Worm (Caenorhabditis elegans) whole organism, midembryonic: ENCODE data around the gene lpr-6.

Source experiments
- T22C8.4 ChIP-seq: fragments of 200-800 bp; sonication (Bioruptor generic); IDR thresholded peaks from 2 replicates; pipeline ENCODE4 v1.3.6; 2022; ENCODE audit warnings: missing genetic modification characterization, missing compliant biosample characterization
- cog-1 ChIP-seq: sonication (generic microtip); optimal IDR thresholded peaks from 2 replicates; lab custom pipeline; 2016; ENCODE audit warnings: missing genetic modification characterization, missing compliant biosample characterization
- flt-1 ChIP-seq: fragments of 200-800 bp; sonication (Bioruptor generic); IDR thresholded peaks from 2 replicates; pipeline ENCODE4 v1.3.6; 2022; ENCODE audit warnings: missing genetic modification characterization, missing compliant biosample characterization
- klf-2 ChIP-seq: fragments of 200-800 bp; sonication (Bioruptor generic); conservative IDR thresholded peaks from 2 replicates; pipeline ENCODE4 v1.3.6; 2022; ENCODE audit warnings: missing genetic modification reagents, missing genetic modification characterization, missing compliant biosample characterization
- med-1 ChIP-seq: sonication (generic microtip); optimal IDR thresholded peaks from 2 replicates; lab custom pipeline; 2017; ENCODE audit warnings: missing genetic modification characterization, mild to moderate bottlenecking, missing compliant biosample characterization, antibody characterized with exemption, missing genetic modification reagents; ENCODE audit not compliant: insufficient read depth
- ref-1 ChIP-seq: fragments of 200-800 bp; sonication (Bioruptor generic); conservative IDR thresholded peaks from 2 replicates; pipeline ENCODE4 v1.3.6; 2022; ENCODE audit warnings: missing genetic modification reagents, missing genetic modification characterization, missing compliant biosample characterization
- tab-1 ChIP-seq: fragments of 200-800 bp; sonication (Bioruptor generic); IDR thresholded peaks from 2 replicates; pipeline ENCODE4 v1.3.6; 2022; ENCODE audit warnings: missing genetic modification characterization, missing compliant biosample characterization
- ztf-23 ChIP-seq: fragments of 200-800 bp; sonication (Bioruptor generic); IDR thresholded peaks from 2 replicates; pipeline ENCODE4 v1.3.6; 2022; ENCODE audit warnings: missing genetic modification reagents, missing genetic modification characterization, missing compliant biosample characterization
- ztf-29 ChIP-seq: fragments of 200-800 bp; sonication (Bioruptor generic); IDR thresholded peaks from 2 replicates; pipeline ENCODE4 v1.3.6; 2022; ENCODE audit warnings: missing genetic modification reagents, missing genetic modification characterization, missing compliant biosample characterization

lpr-6 gene

DNA sequence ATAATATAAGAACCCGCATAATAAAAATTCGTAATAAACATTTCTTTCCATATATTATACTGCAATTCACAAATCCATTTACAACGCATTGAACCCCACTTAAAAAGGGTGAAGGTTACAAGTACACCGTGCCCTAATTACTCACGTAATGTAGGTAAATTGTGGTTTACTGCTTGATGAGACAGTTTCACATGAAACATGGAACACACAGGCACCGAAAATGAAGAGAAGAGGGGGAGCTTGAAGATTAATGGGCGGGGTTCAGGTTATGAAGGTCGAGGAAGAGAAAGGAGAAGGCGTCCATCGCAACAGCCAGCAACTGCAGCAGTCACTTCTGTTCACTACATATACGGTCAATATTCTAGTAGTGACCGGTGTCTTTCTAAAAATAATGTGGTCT is at the start of gene lpr-6:
Gene lpr-6, plus strand, starts transcription at position 251 of the 400 bp plus-strand sequence.
- TF ChIP-seq ref-1 (no peak), med-1 (GFP tag; lab: Kevin White, UChicago) (no peak), cog-1 (tag; lab: Kevin White, UChicago) (no peak), klf-2 (GFP tag; lab: Robert Waterston, UW) (no peak), ztf-23 (no peak), ztf-29 (GFP tag; lab: Robert Waterston, UW) (no peak), T22C8.4 (no peak), flt-1 (no peak), tab-1 (GFP tag; lab: Robert Waterston, UW) (no peak)

DNA sequence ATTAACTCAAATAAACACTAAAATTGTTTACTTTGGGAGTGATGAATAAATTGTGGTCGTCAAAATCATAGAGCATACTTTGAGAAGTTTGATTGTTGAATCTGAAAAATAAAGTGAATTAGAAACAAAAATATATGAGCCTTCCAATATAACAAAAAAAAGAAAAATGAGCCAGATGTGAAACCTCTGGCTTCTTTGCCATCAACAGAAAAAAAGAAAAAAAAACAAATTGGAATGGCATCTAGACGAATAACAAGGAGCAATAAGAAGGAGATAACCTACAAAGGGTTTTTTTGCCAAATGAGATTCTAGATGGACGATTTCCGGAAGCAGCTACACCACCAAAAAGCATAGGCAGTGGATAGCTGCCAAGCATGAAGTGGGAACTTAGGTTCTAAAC is 49.2 kb upstream of the lpr-6 start, which contains the start of gene F58A3.4:
Gene F58A3.4, minus strand, starts transcription at position 101 of the 400 bp plus-strand sequence.
- TF ChIP-seq T22C8.4: no peak
- no peak for TF ChIP-seq cog-1 (tag; lab: Kevin White, UChicago)
- TF ChIP-seq ztf-29 (GFP tag; lab: Robert Waterston, UW): no peak
- no peak for TF ChIP-seq ref-1
- no peak for TF ChIP-seq ztf-23
- no peak for TF ChIP-seq flt-1
- TF ChIP-seq klf-2 (GFP tag; lab: Robert Waterston, UW): no peak
- TF ChIP-seq tab-1 (GFP tag; lab: Robert Waterston, UW): no peak
- no peak for TF ChIP-seq med-1 (GFP tag; lab: Kevin White, UChicago)

DNA sequence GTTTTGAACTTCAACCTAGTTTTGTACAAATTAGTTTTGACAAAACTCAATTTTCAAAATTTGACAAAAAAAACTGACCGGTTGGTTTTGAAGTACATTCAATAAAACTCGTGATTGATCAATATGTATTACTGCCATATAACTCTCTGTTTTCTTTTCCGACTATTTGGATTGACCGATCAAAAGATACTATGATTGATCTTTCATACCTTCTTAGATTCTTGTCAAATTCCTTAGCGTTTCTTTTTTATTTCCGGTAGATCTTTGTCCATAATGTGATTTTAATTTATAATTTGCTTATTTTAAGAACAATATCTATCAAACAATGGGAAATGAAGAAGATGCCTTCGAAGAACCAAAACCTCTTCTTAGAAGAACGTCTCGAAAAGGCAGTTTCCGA is 47.5 kb upstream of the lpr-6 start, which contains the start of gene F58A3.3:
Gene F58A3.3, plus strand, starts transcription at position 301 of the 400 bp plus-strand sequence.
- TF ChIP-seq med-1 (GFP tag; lab: Kevin White, UChicago) (no peak), flt-1 (no peak), cog-1 (tag; lab: Kevin White, UChicago) (no peak), tab-1 (GFP tag; lab: Robert Waterston, UW) (no peak), T22C8.4 (no peak), ztf-29 (GFP tag; lab: Robert Waterston, UW) (no peak), ztf-23 (no peak), ref-1 (no peak), klf-2 (GFP tag; lab: Robert Waterston, UW) (no peak)

ce11 chrX:11014394-11015280 is 45.2 kb upstream of the lpr-6 start:
- TF ChIP-seq ztf-23 (no peak), ztf-29 (GFP tag; lab: Robert Waterston, UW) (no peak)

- TF ChIP-seq med-1 (GFP tag; lab: Kevin White, UChicago) (no peak), ztf-29 (GFP tag; lab: Robert Waterston, UW) (no peak), ref-1 (no peak), tab-1 (GFP tag; lab: Robert Waterston, UW) (no peak), ztf-23 (no peak), T22C8.4 (no peak), flt-1 (no peak), klf-2 (GFP tag; lab: Robert Waterston, UW) (no peak), cog-1 (tag; lab: Kevin White, UChicago) (no peak)
These were observed 43.7 kb upstream of the lpr-6 start, which contains the start of gene egl-15 for ce11 chrX:11016100-11016499. TSS of gene egl-15 (plus strand) at chrX:11016400.

DNA sequence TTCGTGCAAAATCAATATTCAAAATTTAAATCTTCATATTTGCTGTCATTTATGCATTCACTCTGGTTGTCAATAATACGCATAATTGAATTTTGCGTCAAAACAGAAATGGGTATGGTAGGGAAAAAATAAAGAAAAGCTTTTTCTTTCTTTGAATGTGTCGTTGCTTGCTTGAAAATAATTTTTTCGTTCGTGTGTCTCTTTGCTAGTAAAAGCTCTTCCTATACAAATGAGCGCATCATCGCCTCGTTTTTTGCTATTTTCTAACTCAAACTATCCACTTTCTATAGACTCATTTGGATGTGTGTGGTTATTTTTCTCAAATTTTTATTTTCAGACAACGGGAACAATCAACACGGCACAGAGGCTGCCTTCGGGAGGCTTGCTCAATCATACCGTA is 31.2 kb upstream of the lpr-6 start, which contains the start of gene ldb-1:
Gene ldb-1, plus strand, starts transcription at position 301 of the 400 bp plus-strand sequence.
- TF ChIP-seq med-1 (GFP tag; lab: Kevin White, UChicago): no peak
- TF ChIP-seq ref-1: no peak
- no peak for TF ChIP-seq ztf-29 (GFP tag; lab: Robert Waterston, UW)
- no peak for TF ChIP-seq flt-1
- TF ChIP-seq klf-2 (GFP tag; lab: Robert Waterston, UW): no peak
- TF ChIP-seq cog-1 (tag; lab: Kevin White, UChicago): no peak
- no peak for TF ChIP-seq T22C8.4
- TF ChIP-seq ztf-23: no peak
- TF ChIP-seq tab-1 (GFP tag; lab: Robert Waterston, UW): no peak

- no peak for TF ChIP-seq ztf-23
- TF ChIP-seq cog-1 (tag; lab: Kevin White, UChicago): peak; percentile 96
- TF ChIP-seq tab-1 (GFP tag; lab: Robert Waterston, UW): no peak
- no peak for TF ChIP-seq T22C8.4
- TF ChIP-seq flt-1: peak; percentile 74; the same call in 1 of the 2 replicates
- TF ChIP-seq ref-1: 0 out of 2 replicates have a peak, but pooled peaks have one; percentile 14
- no peak; the same call in 1 of the 2 replicates for TF ChIP-seq klf-2 (GFP tag; lab: Robert Waterston, UW)
- no peak for TF ChIP-seq med-1 (GFP tag; lab: Kevin White, UChicago)
- TF ChIP-seq ztf-29 (GFP tag; lab: Robert Waterston, UW): peak; percentile 58; the same call in 1 of the 2 replicates
These were observed 28.6 kb upstream of the lpr-6 start for ce11 chrX:11031047-11031695.

ce11 chrX:11031869-11032268 is 27.9 kb upstream of the lpr-6 start:
- peak; percentile 53; the same call in 1 of the 2 replicates for TF ChIP-seq flt-1
- TF ChIP-seq tab-1 (GFP tag; lab: Robert Waterston, UW): no peak

DNA sequence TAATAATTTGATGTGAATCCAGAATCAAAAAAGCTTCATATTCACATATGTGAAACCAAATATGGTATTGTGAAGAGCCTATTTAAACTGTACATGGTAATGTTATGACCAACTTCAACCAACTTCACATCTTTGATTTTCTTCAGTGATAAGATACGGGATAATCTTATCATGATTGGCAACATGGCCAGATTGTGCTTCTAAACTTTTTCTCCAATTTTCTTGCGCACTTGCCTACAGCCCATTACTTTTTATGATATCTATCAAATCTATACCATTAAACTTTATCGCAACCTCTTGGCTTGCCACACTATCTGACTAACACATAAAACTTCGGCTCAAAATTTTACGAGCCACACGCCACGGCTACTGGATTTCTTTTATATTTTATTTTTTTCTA is 27.4 kb upstream of the lpr-6 start:
- TF ChIP-seq med-1 (GFP tag; lab: Kevin White, UChicago): no peak
- TF ChIP-seq flt-1: no peak
- no peak for TF ChIP-seq tab-1 (GFP tag; lab: Robert Waterston, UW)
- no peak for TF ChIP-seq T22C8.4
- TF ChIP-seq ztf-23: no peak
